Fruit fly (Drosophila melanogaster) whole organism, embryonic: ENCODE measurements around the gene Prosalpha6T.

ENCODE experiments used
- Blimp-1 ChIP-seq: fragments of 200-800 bp; sonication (Bioruptor generic); optimal IDR thresholded peaks from 3 replicates; lab custom pipeline; 2018; ENCODE audit warnings: missing biosample characterization, missing genetic modification characterization, mild to moderate bottlenecking, moderate library complexity, missing genetic modification reagents
- CG1024 ChIP-seq: fragments of 200-800 bp; sonication (Bioruptor generic); IDR thresholded peaks from 2 replicates; pipeline ENCODE4 v1.3.6; 2022; ENCODE audit warnings: missing biosample characterization, missing genetic modification characterization
- CG10366 ChIP-seq: fragments of 200-800 bp; sonication (Bioruptor generic); IDR thresholded peaks from 2 replicates; pipeline ENCODE4 v1.3.6; 2022; ENCODE audit warnings: missing biosample characterization, missing genetic modification characterization
- CG11085 ChIP-seq: fragments of 200-800 bp; sonication (Bioruptor generic); IDR thresholded peaks from 2 replicates; pipeline ENCODE4 v1.3.6; 2022; ENCODE audit warnings: missing biosample characterization, missing genetic modification characterization
- CG13424 ChIP-seq: fragments of 200-800 bp; sonication (Bioruptor generic); optimal IDR thresholded peaks from 2 replicates; lab custom pipeline; 2019; ENCODE audit warnings: missing biosample characterization, mild to moderate bottlenecking, missing genetic modification characterization, moderate library complexity
- CG18599 ChIP-seq: fragments of 200-800 bp; sonication (Bioruptor generic); optimal IDR thresholded peaks from 3 replicates; lab custom pipeline; 2017; ENCODE audit warnings: missing biosample characterization, missing genetic modification characterization, mild to moderate bottlenecking, moderate library complexity, missing genetic modification reagents
- CG2120 ChIP-seq: fragments of 200-800 bp; sonication (Bioruptor generic); optimal IDR thresholded peaks from 3 replicates; lab custom pipeline; 2016; ENCODE audit warnings: missing biosample characterization, missing genetic modification characterization
- CG30403 ChIP-seq: fragments of 200-800 bp; sonication (Bioruptor generic); optimal IDR thresholded peaks from 3 replicates; lab custom pipeline; 2016; ENCODE audit warnings: missing biosample characterization, missing genetic modification characterization
- CG30431 ChIP-seq: fragments of 200-800 bp; sonication (Bioruptor generic); optimal IDR thresholded peaks from 2 replicates; lab custom pipeline; 2017; ENCODE audit warnings: missing biosample characterization, missing genetic modification characterization
- CG34224 ChIP-seq: fragments of 200-800 bp; sonication (Bioruptor generic); IDR thresholded peaks from 3 replicates; pipeline ENCODE4 v1.3.6; 2022; ENCODE audit warnings: missing biosample characterization, missing genetic modification characterization; ENCODE audit not compliant: partially characterized antibody
- CG34376 ChIP-seq: fragments of 200-800 bp; sonication (Bioruptor generic); optimal IDR thresholded peaks from 2 replicates; lab custom pipeline; 2018; ENCODE audit warnings: missing biosample characterization, mild to moderate bottlenecking, missing genetic modification characterization
- CG42726 ChIP-seq: fragments of 200-800 bp; sonication (Bioruptor generic); IDR thresholded peaks from 2 replicates; pipeline ENCODE4 v1.3.6; 2022; ENCODE audit warnings: missing biosample characterization, missing genetic modification characterization; ENCODE audit not compliant: partially characterized antibody
- CG6272 ChIP-seq: fragments of 200-800 bp; sonication (Bioruptor generic); IDR thresholded peaks from 2 replicates; pipeline ENCODE4 v1.3.6; 2022; ENCODE audit warnings: missing biosample characterization, missing genetic modification characterization
- CG7839 ChIP-seq: fragments of 200-800 bp; sonication (Bioruptor generic); optimal IDR thresholded peaks from 3 replicates; lab custom pipeline; 2018; ENCODE audit warnings: missing biosample characterization, mild to moderate bottlenecking, missing genetic modification characterization, moderate library complexity
- Dll ChIP-seq: fragments of 200-800 bp; sonication (Bioruptor generic); IDR thresholded peaks from 4 replicates; pipeline ENCODE4 v1.3.6; 2022; ENCODE audit warnings: missing biosample characterization, missing genetic modification characterization; ENCODE audit not compliant: partially characterized antibody
- Doc2 ChIP-seq: fragments of 200-800 bp; sonication (Bioruptor generic); IDR thresholded peaks from 2 replicates; pipeline ENCODE4 v1.3.6; 2022; ENCODE audit warnings: missing biosample characterization, missing genetic modification characterization
- Dp ChIP-seq: fragments of 200-800 bp; sonication (Bioruptor generic); optimal IDR thresholded peaks from 2 replicates; lab custom pipeline; 2018; ENCODE audit warnings: missing biosample characterization, mild to moderate bottlenecking, missing genetic modification characterization, moderate library complexity
- Dref ChIP-seq: fragments of 200-800 bp; sonication (Bioruptor generic); IDR thresholded peaks from 2 replicates; pipeline ENCODE4 v1.3.6; 2022; ENCODE audit warnings: missing biosample characterization, missing genetic modification characterization
- ERR ChIP-seq: fragments of 200-800 bp; sonication (Bioruptor generic); optimal IDR thresholded peaks from 2 replicates; lab custom pipeline; 2016; ENCODE audit warnings: missing biosample characterization, missing genetic modification characterization
- Hmr ChIP-seq: fragments of 200-800 bp; sonication (Bioruptor generic); optimal IDR thresholded peaks from 3 replicates; lab custom pipeline; 2017; ENCODE audit warnings: mild to moderate bottlenecking, missing biosample characterization, missing genetic modification reagents, missing genetic modification characterization
- Jarid2 ChIP-seq: fragments of 200-800 bp; sonication (Bioruptor generic); optimal IDR thresholded peaks from 3 replicates; lab custom pipeline; 2017; ENCODE audit warnings: mild to moderate bottlenecking, missing biosample characterization, missing genetic modification reagents, missing genetic modification characterization
- NC2α ChIP-seq: fragments of 200-800 bp; sonication (Bioruptor generic); optimal IDR thresholded peaks from 2 replicates; lab custom pipeline; 2016; ENCODE audit warnings: missing biosample characterization, missing genetic modification characterization
- NC2β ChIP-seq: fragments of 200-800 bp; sonication (Bioruptor generic); optimal IDR thresholded peaks from 2 replicates; lab custom pipeline; 2016; ENCODE audit warnings: missing biosample characterization, missing genetic modification characterization
- Neu2 ChIP-seq: fragments of 200-800 bp; sonication (Bioruptor generic); optimal IDR thresholded peaks from 3 replicates; lab custom pipeline; 2016; ENCODE audit warnings: missing biosample characterization, missing genetic modification characterization, borderline replicate concordance
- Opbp ChIP-seq: fragments of 200-800 bp; sonication (Bioruptor generic); IDR thresholded peaks from 3 replicates; pipeline ENCODE4 v1.3.6; 2022; ENCODE audit warnings: missing biosample characterization, missing genetic modification characterization; ENCODE audit not compliant: partially characterized antibody
- Sox100B ChIP-seq: fragments of 200-800 bp; sonication (Bioruptor generic); optimal IDR thresholded peaks from 3 replicates; lab custom pipeline; 2018; ENCODE audit warnings: missing biosample characterization, mild to moderate bottlenecking, missing genetic modification characterization
- Tbp ChIP-seq: fragments of >200 bp; optimal IDR thresholded peaks from 2 replicates; lab custom pipeline; 2018; ENCODE audit warnings: missing biosample characterization, missing genetic modification characterization
- Usf ChIP-seq: fragments of 200-800 bp; sonication (Bioruptor generic); optimal IDR thresholded peaks from 2 replicates; lab custom pipeline; 2017; ENCODE audit warnings: missing genotype, missing biosample characterization, missing genetic modification characterization
- ab ChIP-seq: fragments of 200-800 bp; sonication (Bioruptor generic); optimal IDR thresholded peaks from 2 replicates; lab custom pipeline; 2016; ENCODE audit warnings: missing biosample characterization, missing genetic modification characterization
- ash1 ChIP-seq: fragments of 200-800 bp; sonication (Bioruptor generic); optimal IDR thresholded peaks from 2 replicates; lab custom pipeline; 2018; ENCODE audit warnings: missing biosample characterization, mild to moderate bottlenecking, missing genetic modification characterization
- bbx ChIP-seq: fragments of 200-800 bp; sonication (Bioruptor generic); IDR thresholded peaks from 2 replicates; pipeline ENCODE4 v1.3.6; 2022; ENCODE audit warnings: missing biosample characterization, missing genetic modification characterization; ENCODE audit not compliant: partially characterized antibody
- eve ChIP-seq, 2 experiments: fragments of >200 bp; optimal IDR thresholded peaks; 2 replicates each; lab custom pipeline; 2017; ENCODE audit warnings: missing biosample characterization in 2 of 2, missing genetic modification characterization in 2 of 2
- fu2 ChIP-seq: fragments of 200-800 bp; sonication (Bioruptor generic); optimal IDR thresholded peaks from 2 replicates; lab custom pipeline; 2016; ENCODE audit warnings: missing biosample characterization, missing genetic modification characterization
- grau ChIP-seq: fragments of 200-800 bp; optimal IDR thresholded peaks from 3 replicates; lab custom pipeline; 2019; ENCODE audit warnings: missing biosample characterization, mild to moderate bottlenecking, missing genetic modification characterization, moderate library complexity
- grn ChIP-seq: fragments of 200-800 bp; sonication (Bioruptor generic); optimal IDR thresholded peaks from 3 replicates; lab custom pipeline; 2017; ENCODE audit warnings: missing biosample characterization, missing genetic modification characterization
- hb ChIP-seq: fragments of 200-800 bp; sonication (Bioruptor generic); IDR thresholded peaks from 3 replicates; pipeline ENCODE4 v1.3.6; 2022; ENCODE audit warnings: missing biosample characterization, missing genetic modification characterization; ENCODE audit not compliant: partially characterized antibody
- her ChIP-seq: fragments of 200-800 bp; sonication (Bioruptor generic); optimal IDR thresholded peaks from 2 replicates; lab custom pipeline; 2016; ENCODE audit warnings: missing biosample characterization, missing genetic modification characterization
- ken ChIP-seq: fragments of 200-800 bp; sonication (Bioruptor generic); IDR thresholded peaks from 3 replicates; pipeline ENCODE4 v1.3.6; 2022; ENCODE audit warnings: missing biosample characterization, missing genetic modification characterization
- lmd ChIP-seq: fragments of 200-800 bp; sonication (Bioruptor generic); IDR thresholded peaks from 2 replicates; pipeline ENCODE4 v1.3.6; 2022; ENCODE audit warnings: missing biosample characterization, missing genetic modification characterization
- pros ChIP-seq: fragments of 200-800 bp; sonication (Bioruptor generic); optimal IDR thresholded peaks from 3 replicates; lab custom pipeline; 2019; ENCODE audit warnings: missing biosample characterization, mild to moderate bottlenecking, missing genetic modification characterization, moderate library complexity
- ro ChIP-seq: fragments of 200-800 bp; sonication (Bioruptor generic); IDR thresholded peaks from 2 replicates; pipeline ENCODE4 v1.3.6; 2022; ENCODE audit warnings: missing biosample characterization, missing genetic modification characterization
- sd ChIP-seq: fragments of 200-800 bp; sonication (Bioruptor generic); optimal IDR thresholded peaks from 3 replicates; lab custom pipeline; 2018; ENCODE audit warnings: missing biosample characterization, mild to moderate bottlenecking, missing genetic modification characterization, moderate library complexity
- sens ChIP-seq: fragments of 200-800 bp; sonication (Bioruptor generic); peaks from one replicate; lab custom pipeline; 2016; ENCODE audit warnings: missing biosample characterization, missing genetic modification characterization
- sim ChIP-seq: fragments of 200-800 bp; sonication (Bioruptor generic); IDR thresholded peaks from 2 replicates; pipeline ENCODE4 v1.3.6; 2022; ENCODE audit warnings: missing biosample characterization, missing genetic modification characterization
- trh ChIP-seq: fragments of 200-800 bp; sonication (Bioruptor generic); optimal IDR thresholded peaks from 2 replicates; lab custom pipeline; 2016; ENCODE audit warnings: missing biosample characterization, missing genetic modification characterization

Prosalpha6T gene

dm6 chr2L:13219281-13220092 is 12.4 kb upstream of the Prosalpha6T start, which contains the start of the genes CG9426 and mRF1 (continued):
- TF ChIP-seq Hmr (peak; percentile 3), Neu2 (GFP tag; lab: Kevin White, UChicago) (peak; percentile 21), CG34224 (GFP tag; lab: Robert Waterston, UW) (peak; percentile 98), grn (peak; percentile 57), NC2α (GFP tag; lab: Kevin White, UChicago) (no peak), Dref (peak; percentile 96), bbx (GFP tag; lab: Robert Waterston, UW) (peak; percentile 97), sd (tag; lab: Kevin White, UChicago) (peak; percentile 37), CG6272 (GFP tag; lab: Robert Waterston, UW) (peak; percentile 45; the same call in 1 of the 2 replicates), her (GFP tag; lab: Kevin White, UChicago) (peak; percentile 22), ro (GFP tag; lab: Robert Waterston, UW) (no peak), pros (GFP tag; lab: Kevin White, UChicago) (no peak), CG13424 (tag; lab: Kevin White, UChicago) (no peak), CG11085 (GFP tag; lab: Robert Waterston, UW) (no peak), hb (GFP tag; lab: Robert Waterston, UW) (peak; percentile 94), Blimp-1 (no peak), grau (tag; lab: Kevin White, UChicago) (peak; percentile 31), Dp (GFP tag; lab: Kevin White, UChicago) (peak; percentile 24), sens (GFP tag; lab: Kevin White, UChicago) (peak; percentile 88), CG1024 (GFP tag; lab: Robert Waterston, UW) (no peak), CG7839 (tag; lab: Kevin White, UChicago) (peak; percentile 7), Sox100B (GFP tag; lab: Kevin White, UChicago) (no peak), CG2120 (peak; percentile 36), NC2β (GFP tag; lab: Kevin White, UChicago) (peak; percentile 1), sim (GFP tag; lab: Robert Waterston, UW) (no peak), Doc2 (GFP tag; lab: Robert Waterston, UW) (no peak), ash1 (GFP tag; lab: Kevin White, UChicago) (no peak), eve (GFP tag; optimal IDR thresholded peaks at IDR 0.05; lab: Kevin White, UChicago) (no peak), ERR (GFP tag; lab: Kevin White, UChicago) (peak; percentile 27), trh (GFP tag; lab: Kevin White, UChicago) (no peak), CG10366 (no peak), CG34376 (peak; percentile 65), ken (GFP tag; lab: Robert Waterston, UW) (no peak), lmd (GFP tag; lab: Robert Waterston, UW) (no peak), ab (GFP tag; lab: Kevin White, UChicago) (no peak), Opbp (GFP tag; lab: Robert Waterston, UW) (peak; percentile 97), fu2 (peak; percentile 14), Jarid2 (GFP tag; lab: Kevin White, UChicago) (peak; percentile 7), CG42726 (GFP tag; lab: Robert Waterston, UW) (peak; percentile 97), Usf (GFP tag; lab: Kevin White, UChicago) (no peak), CG18599 (GFP tag; lab: Kevin White, UChicago) (no peak), Tbp (GFP tag; lab: Kevin White, UChicago) (no peak), CG30403 (GFP tag; lab: Kevin White, UChicago) (peak; percentile 12), Dll (GFP tag; lab: Robert Waterston, UW) (peak; percentile 94), CG30431 (no peak)
